Worm (Caenorhabditis elegans) whole organism, late embryonic: ENCODE measurements around the gene col-138.
"Not testable (repeated sequence)": the region's sequence is repeated elsewhere in the genome, so short reads cannot be mapped to it uniquely, and the experiment has no call there.

Experiments
- T23F11.4 ChIP-seq: fragments of 200-800 bp; sonication (Bioruptor generic); optimal IDR thresholded peaks from 2 replicates; lab custom pipeline; 2018; ENCODE audit warnings: mild to moderate bottlenecking, missing genetic modification characterization, missing compliant biosample characterization
- Y22D7AL.16 ChIP-seq: sonication (generic microtip); optimal IDR thresholded peaks from 2 replicates; lab custom pipeline; 2016; ENCODE audit warnings: missing genetic modification characterization, missing compliant biosample characterization
- ahr-1 ChIP-seq: sonication (generic microtip); optimal IDR thresholded peaks from 2 replicates; lab custom pipeline; 2016; ENCODE audit warnings: missing genetic modification characterization, missing compliant biosample characterization
- ceh-18 ChIP-seq: sonication (generic microtip); optimal IDR thresholded peaks from 2 replicates; lab custom pipeline; 2016; ENCODE audit warnings: missing genetic modification characterization, missing compliant biosample characterization
- ceh-19 ChIP-seq: fragments of 200-800 bp; sonication (Bioruptor generic); optimal IDR thresholded peaks from 2 replicates; lab custom pipeline; 2018; ENCODE audit warnings: mild to moderate bottlenecking, missing genetic modification characterization, missing compliant biosample characterization
- ceh-22 ChIP-seq: sonication (generic microtip); optimal IDR thresholded peaks from 2 replicates; lab custom pipeline; 2017; ENCODE audit warnings: missing biosample characterization, missing genetic modification characterization
- ceh-30 ChIP-seq: fragments of 150-350 bp; optimal IDR thresholded peaks from 2 replicates; lab custom pipeline; 2014; ENCODE audit warnings: missing biosample characterization, missing genetic modification characterization
- ceh-48 ChIP-seq: sonication (generic microtip); optimal IDR thresholded peaks from 2 replicates; lab custom pipeline; 2016; ENCODE audit warnings: missing genetic modification characterization, inconsistent platforms, missing compliant biosample characterization
- dmd-4 ChIP-seq: sonication (generic microtip); optimal IDR thresholded peaks from 2 replicates; lab custom pipeline; 2016; ENCODE audit warnings: borderline replicate concordance, missing genetic modification characterization, missing compliant biosample characterization
- dve-1 ChIP-seq: sonication (generic microtip); optimal IDR thresholded peaks from 2 replicates; lab custom pipeline; 2017; ENCODE audit warnings: antibody characterized with exemption, mild to moderate bottlenecking, missing genetic modification characterization, missing compliant biosample characterization
- elt-2 ChIP-seq: sonication (generic microtip); optimal IDR thresholded peaks from 2 replicates; lab custom pipeline; 2016; ENCODE audit warnings: missing genetic modification reagents, missing genetic modification characterization, missing compliant biosample characterization
- elt-4 ChIP-seq: sonication (generic microtip); optimal IDR thresholded peaks from 2 replicates; lab custom pipeline; 2016; ENCODE audit warnings: missing genetic modification characterization, missing compliant biosample characterization
- ets-4 ChIP-seq: sonication (generic microtip); optimal IDR thresholded peaks from 2 replicates; lab custom pipeline; 2016; ENCODE audit warnings: missing genetic modification characterization, missing compliant biosample characterization
- fax-1 ChIP-seq: sonication (generic microtip); optimal IDR thresholded peaks from 2 replicates; lab custom pipeline; 2016; ENCODE audit warnings: missing genotype, missing genetic modification characterization, missing compliant biosample characterization
- hlh-13 ChIP-seq: fragments of 200-800 bp; sonication (Bioruptor generic); optimal IDR thresholded peaks from 2 replicates; lab custom pipeline; 2018; ENCODE audit warnings: mild to moderate bottlenecking, missing genetic modification characterization, missing compliant biosample characterization
- hlh-15 ChIP-seq: sonication (generic microtip); optimal IDR thresholded peaks from 2 replicates; lab custom pipeline; 2016; ENCODE audit warnings: missing genetic modification characterization, missing compliant biosample characterization
- hlh-30 ChIP-seq: sonication (generic microtip); optimal IDR thresholded peaks from 2 replicates; lab custom pipeline; 2017; ENCODE audit warnings: antibody characterized with exemption, missing genetic modification characterization, missing compliant biosample characterization; ENCODE audit not compliant: insufficient read depth
- hlh-6 ChIP-seq: sonication (generic microtip); optimal IDR thresholded peaks from 2 replicates; lab custom pipeline; 2016; ENCODE audit warnings: missing genotype, missing genetic modification characterization, missing compliant biosample characterization
- hlh-8 ChIP-seq: sonication (generic microtip); optimal IDR thresholded peaks from 2 replicates; lab custom pipeline; 2016; ENCODE audit warnings: missing genotype, missing genetic modification characterization, missing compliant biosample characterization
- lim-6 ChIP-seq: sonication (generic microtip); optimal IDR thresholded peaks from 2 replicates; lab custom pipeline; 2016; ENCODE audit warnings: missing genetic modification characterization, missing compliant biosample characterization
- madf-2 ChIP-seq: sonication (generic microtip); optimal IDR thresholded peaks from 2 replicates; lab custom pipeline; 2017; ENCODE audit warnings: missing genetic modification characterization, missing compliant biosample characterization
- mec-3 ChIP-seq: sonication (generic microtip); optimal IDR thresholded peaks from 2 replicates; lab custom pipeline; 2016; ENCODE audit warnings: borderline replicate concordance, missing genetic modification characterization, missing compliant biosample characterization
- nfya-1 ChIP-seq: sonication (generic microtip); optimal IDR thresholded peaks from 2 replicates; lab custom pipeline; 2017; ENCODE audit warnings: missing genetic modification characterization, mild to moderate bottlenecking, missing compliant biosample characterization, antibody characterized with exemption, moderate library complexity
- nhr-11 ChIP-seq: fragments of 150-350 bp; optimal IDR thresholded peaks from 2 replicates; lab custom pipeline; 2014; ENCODE audit warnings: missing biosample characterization, missing genetic modification characterization
- nhr-232 ChIP-seq: sonication (generic microtip); optimal IDR thresholded peaks from 2 replicates; lab custom pipeline; 2016; ENCODE audit warnings: missing genetic modification characterization, missing compliant biosample characterization
- pax-1 ChIP-seq: fragments of 150-350 bp; optimal IDR thresholded peaks from 2 replicates; lab custom pipeline; 2014; ENCODE audit warnings: missing biosample characterization, missing genetic modification characterization
- rnt-1 ChIP-seq: sonication (generic microtip); optimal IDR thresholded peaks from 2 replicates; lab custom pipeline; 2016; ENCODE audit warnings: missing genetic modification characterization, missing compliant biosample characterization
- sdc-2 ChIP-seq: sonication (generic microtip); optimal IDR thresholded peaks from 2 replicates; lab custom pipeline; 2016; ENCODE audit warnings: missing genotype, missing genetic modification characterization, missing compliant biosample characterization
- sox-2 ChIP-seq: fragments of 200-800 bp; sonication (Bioruptor generic); IDR thresholded peaks from 2 replicates; pipeline ENCODE4 v1.3.6; 2022; ENCODE audit warnings: missing genetic modification reagents, missing genetic modification characterization, missing compliant biosample characterization
- sox-4 ChIP-seq: sonication (generic microtip); optimal IDR thresholded peaks from 2 replicates; lab custom pipeline; 2017; ENCODE audit warnings: mild to moderate bottlenecking, missing genetic modification characterization, inconsistent platforms, missing compliant biosample characterization
- ttx-3 ChIP-seq: sonication (generic microtip); optimal IDR thresholded peaks from 2 replicates; lab custom pipeline; 2016; ENCODE audit warnings: missing genetic modification reagents, missing genetic modification characterization, missing compliant biosample characterization
- unc-3 ChIP-seq, 2 experiments: fragments of 200-800 bp in 1 of 2; sonication (Bioruptor generic) in 1 of 2; sonication (generic microtip) in 1 of 2; conservative IDR thresholded peaks in 1 of 2; optimal IDR thresholded peaks in 1 of 2; 2 replicates each; pipeline versions ENCODE4 v1.3.6 to Lab custom; 2016 to 2022; ENCODE audit warnings: missing compliant biosample characterization in 2 of 2, missing genetic modification characterization in 2 of 2, missing genetic modification reagents in 1 of 2
- unc-42 ChIP-seq: sonication (generic microtip); optimal IDR thresholded peaks from 2 replicates; lab custom pipeline; 2016; ENCODE audit warnings: missing genotype, missing genetic modification characterization, missing compliant biosample characterization
- unc-55 ChIP-seq: sonication (generic microtip); optimal IDR thresholded peaks from 2 replicates; lab custom pipeline; 2017; ENCODE audit warnings: missing biosample characterization, missing genetic modification reagents, missing genetic modification characterization
- zip-5 ChIP-seq: sonication (generic microtip); optimal IDR thresholded peaks from 2 replicates; lab custom pipeline; 2016; ENCODE audit warnings: missing genetic modification characterization, missing compliant biosample characterization
- ztf-16 ChIP-seq: sonication (generic microtip); optimal IDR thresholded peaks from 2 replicates; lab custom pipeline; 2017; ENCODE audit warnings: missing genetic modification characterization, missing compliant biosample characterization

Gene col-138

DNA sequence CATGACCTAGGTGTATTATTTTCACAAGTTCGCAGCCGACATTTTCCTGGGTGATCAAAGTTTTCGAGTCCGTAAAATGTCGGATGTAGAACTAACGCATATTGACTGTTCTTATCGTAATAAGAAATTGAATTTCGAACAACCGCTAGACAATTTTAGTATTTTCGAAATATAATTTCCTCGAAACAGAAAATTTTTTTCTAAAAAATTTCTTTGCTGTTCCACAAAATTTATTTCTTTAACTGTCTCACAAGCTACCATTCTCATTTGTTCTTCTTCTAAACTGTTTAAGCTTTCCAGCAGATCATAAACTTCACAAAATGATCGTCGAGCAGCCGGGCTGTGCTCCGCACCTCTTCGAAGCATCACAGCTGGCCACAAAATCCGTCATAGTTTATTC, 7.4 kb downstream of the col-138 start, which contains the start of gene C52D10.3:
TSS of gene C52D10.3 (plus strand) at position 301 of the 400 bp plus-strand sequence.
- no peak for TF ChIP-seq dmd-4 (tag; lab: Kevin White, UChicago)

ce11 chrIV:17174980-17175379, 8.5 kb downstream of the col-138 start:
- TF ChIP-seq elt-2 (peak; percentile 20), unc-55 (GFP tag; lab: Kevin White, UChicago) (no peak), hlh-15 (tag; lab: Kevin White, UChicago) (no peak)

ce11 chrIV:17174087-17174486, 9.4 kb downstream of the col-138 start:
- TF ChIP-seq sox-4 (no peak), elt-2 (peak; percentile 93)

DNA sequence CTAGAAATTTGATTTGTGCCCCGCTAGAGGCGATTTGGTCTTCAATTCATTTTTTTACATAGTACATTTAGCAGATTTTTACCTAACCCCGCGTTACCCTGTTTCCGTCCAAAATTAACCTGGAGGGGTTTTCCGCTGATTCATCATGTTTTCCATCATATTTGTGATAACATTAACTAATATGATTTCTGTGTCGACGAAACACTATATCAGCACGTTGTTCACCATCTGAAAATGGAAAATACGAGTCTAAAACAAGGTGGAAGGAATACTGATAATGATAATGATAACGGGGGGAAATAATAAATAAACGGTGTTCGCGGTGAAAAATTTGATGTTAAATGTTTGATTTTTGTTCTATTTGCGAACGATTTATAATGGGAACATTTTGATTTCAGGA, 11.8 kb downstream of the col-138 start:
- TF ChIP-seq elt-2 = peak; percentile 83
- TF ChIP-seq pax-1 (tag; lab: Kevin White, UChicago) = no peak

- TF ChIP-seq sox-2 (no peak), nhr-11 (tag; lab: Kevin White, UChicago) (no peak), Y22D7AL.16 (tag; lab: Kevin White, UChicago) (no peak), ceh-22 (tag; lab: Kevin White, UChicago) (no peak), ztf-16 (tag; lab: Kevin White, UChicago) (no peak), ceh-30 (tag; lab: Kevin White, UChicago) (no peak), madf-2 (no peak), dmd-4 (tag; lab: Kevin White, UChicago) (no peak), T23F11.4 (GFP tag; lab: Kevin White, UChicago) (no peak), ceh-19 (GFP tag; lab: Kevin White, UChicago) (no peak), unc-3 (GFP tag; conservative IDR thresholded peaks at IDR 0.05; lab: Robert Waterston, UW) (no peak), unc-3 (tag; optimal IDR thresholded peaks at IDR 0.05; lab: Kevin White, UChicago) (no peak)
These were observed 16.6 kb downstream of the col-138 start, which contains the start of gene skr-12 for ce11 chrIV:17166974-17167373. skr-12 (plus strand) TSS chrIV:17167274.

ce11 chrIV:17165734-17166133, 17.8 kb downstream of the col-138 start, which contains the start of gene skr-8:
skr-8 (minus strand) TSS chrIV:17165834.
- not testable (repeated sequence) for TF ChIP-seq ttx-3, mec-3, sdc-2 (tag; lab: Kevin White, UChicago)

DNA sequence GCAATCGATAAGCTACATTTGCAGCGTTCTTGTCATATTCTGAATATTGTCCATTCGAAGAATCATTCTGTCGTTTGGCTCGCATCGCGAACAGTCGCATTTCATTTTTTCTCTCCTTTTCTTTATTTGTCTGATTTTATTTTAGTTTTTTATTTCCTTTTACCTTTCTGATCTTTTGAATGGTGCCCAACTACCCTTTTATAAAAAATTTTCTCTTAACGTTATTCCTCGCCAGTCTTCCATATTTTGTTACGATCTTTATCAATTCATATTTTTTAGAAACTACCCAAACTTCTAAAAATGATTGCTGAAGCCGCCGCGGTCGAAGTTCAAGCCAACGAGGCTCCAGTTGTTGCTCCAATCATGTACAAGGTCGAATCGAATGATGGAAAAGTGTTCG, 20.3 kb downstream of the col-138 start, which contains the start of gene skr-9:
TSS of gene skr-9 (plus strand) at position 301 of the 400 bp plus-strand sequence.
- not testable (repeated sequence) for TF ChIP-seq dve-1, nfya-1, elt-4 (tag; lab: Kevin White, UChicago)

DNA sequence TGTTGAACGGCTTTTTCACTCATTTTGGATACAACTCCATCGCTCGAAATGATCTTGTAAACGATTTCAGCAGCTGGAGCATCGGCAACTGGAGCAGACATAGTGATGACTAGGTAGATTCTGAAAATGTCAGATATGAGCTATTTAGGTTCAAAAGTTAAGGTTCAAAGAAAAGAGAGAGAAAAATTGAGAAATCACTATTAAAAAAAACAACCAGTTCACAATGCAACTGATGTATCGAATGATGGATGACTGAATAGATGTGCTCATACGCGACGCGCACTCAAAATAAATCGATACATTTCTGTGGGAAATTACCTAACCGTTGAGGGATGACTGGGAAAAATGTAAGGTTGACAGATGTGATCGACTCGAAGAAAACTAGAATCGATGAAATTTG, 21.0 kb downstream of the col-138 start, which contains the start of gene skr-13:
TSS of gene skr-13 (minus strand) at position 101 of the 400 bp plus-strand sequence.
- no peak for TF ChIP-seq nhr-232 (tag; lab: Kevin White, UChicago)
- no peak for TF ChIP-seq rnt-1 (tag; lab: Kevin White, UChicago)
- no peak for TF ChIP-seq fax-1
- no peak for TF ChIP-seq unc-42 (tag; lab: Kevin White, UChicago)
- TF ChIP-seq hlh-8 (tag; lab: Kevin White, UChicago) = no peak
- no peak for TF ChIP-seq lim-6 (tag; lab: Kevin White, UChicago)
- no peak for TF ChIP-seq ahr-1 (tag; lab: Kevin White, UChicago)
- TF ChIP-seq nfya-1 (tag; lab: Kevin White, UChicago) = no peak
- no peak for TF ChIP-seq hlh-30
- no peak for TF ChIP-seq ets-4
- no peak for TF ChIP-seq dmd-4 (tag; lab: Kevin White, UChicago)
- TF ChIP-seq pax-1 (tag; lab: Kevin White, UChicago) = no peak
- TF ChIP-seq ceh-18 (tag; lab: Kevin White, UChicago) = no peak
- no peak for TF ChIP-seq ceh-19 (GFP tag; lab: Kevin White, UChicago)
- no peak for TF ChIP-seq ceh-48 (tag; lab: Kevin White, UChicago)
- TF ChIP-seq hlh-13 (GFP tag; lab: Kevin White, UChicago) = no peak
- TF ChIP-seq ttx-3 (tag; lab: Kevin White, UChicago) = no peak
- no peak for TF ChIP-seq mec-3 (tag; lab: Kevin White, UChicago)
- no peak for TF ChIP-seq zip-5
- TF ChIP-seq hlh-6 (tag; lab: Kevin White, UChicago) = no peak
